Worm (Caenorhabditis elegans) whole organism, L4/young adult: ENCODE measurements around the gene pdf-2.

ENCODE experiments used
- W03F9.2 ChIP-seq: fragments of 150-350 bp; optimal IDR thresholded peaks from 2 replicates; lab custom pipeline; 2014; ENCODE audit warnings: missing biosample characterization, missing genetic modification characterization
- dao-5 ChIP-seq: sonication (generic microtip); optimal IDR thresholded peaks from 2 replicates; lab custom pipeline; 2016; ENCODE audit warnings: missing genotype, missing genetic modification characterization, moderate library complexity, missing compliant biosample characterization
- him-1 ChIP-seq: sonication (generic microtip); optimal IDR thresholded peaks from 2 replicates; lab custom pipeline; 2016; ENCODE audit warnings: missing genotype, missing genetic modification reagents, missing genetic modification characterization, missing compliant biosample characterization

- TF ChIP-seq dao-5 (no peak), W03F9.2 (no peak), him-1 (tag; lab: Kevin White, UChicago) (no peak)
These were observed 24.3 kb upstream of the pdf-2 start for ce11 chrX:2138923-2139322.
